Fruit fly (Drosophila melanogaster) whole organism, embryonic: Measurements from ENCODE around the gene Gbeta76C.

Experiments
- Ada2b ChIP-seq: fragments of 200-800 bp; sonication (Bioruptor generic); IDR thresholded peaks from 2 replicates; pipeline ENCODE4 v1.3.6; 2022; ENCODE audit warnings: missing biosample characterization, missing genetic modification characterization
- Atf6 ChIP-seq: fragments of 200-800 bp; sonication (Bioruptor generic); IDR thresholded peaks from 2 replicates; pipeline ENCODE4 v1.3.6; 2022; ENCODE audit warnings: missing biosample characterization, missing genetic modification characterization
- Bdp1 ChIP-seq: fragments of 200-800 bp; sonication (Bioruptor generic); optimal IDR thresholded peaks from 3 replicates; lab custom pipeline; 2016; ENCODE audit warnings: missing biosample characterization, missing genetic modification characterization
- C15 ChIP-seq: fragments of 200-800 bp; sonication (Bioruptor generic); IDR thresholded peaks from 3 replicates; pipeline ENCODE4 v1.3.6; 2022; ENCODE audit warnings: missing biosample characterization, missing genetic modification characterization
- CG10267 ChIP-seq: fragments of 200-800 bp; sonication (Bioruptor generic); optimal IDR thresholded peaks from 2 replicates; lab custom pipeline; 2018; ENCODE audit warnings: missing biosample characterization, mild to moderate bottlenecking, missing genetic modification characterization, moderate library complexity
- CG10366 ChIP-seq: fragments of 200-800 bp; sonication (Bioruptor generic); IDR thresholded peaks from 2 replicates; pipeline ENCODE4 v1.3.6; 2022; ENCODE audit warnings: missing biosample characterization, missing genetic modification characterization
- CG11504 ChIP-seq: fragments of 200-800 bp; sonication (Bioruptor generic); optimal IDR thresholded peaks from 3 replicates; lab custom pipeline; 2019; ENCODE audit warnings: missing biosample characterization, mild to moderate bottlenecking, missing genetic modification characterization, moderate library complexity
- CG14050 ChIP-seq: fragments of 200-800 bp; sonication (Bioruptor generic); IDR thresholded peaks from 3 replicates; pipeline ENCODE4 v1.3.6; 2022; ENCODE audit warnings: missing biosample characterization, missing genetic modification characterization
- CG14441 ChIP-seq: fragments of 200-800 bp; sonication (Bioruptor generic); IDR thresholded peaks from 2 replicates; pipeline ENCODE4 v1.3.6; 2022; ENCODE audit warnings: missing biosample characterization, missing genetic modification characterization
- CG15269 ChIP-seq: fragments of 200-800 bp; sonication (Bioruptor generic); optimal IDR thresholded peaks from 2 replicates; lab custom pipeline; 2018; ENCODE audit warnings: missing biosample characterization, mild to moderate bottlenecking, missing genetic modification characterization, moderate library complexity
- CG15601 ChIP-seq: fragments of 200-800 bp; sonication (Bioruptor generic); optimal IDR thresholded peaks from 3 replicates; lab custom pipeline; 2019; ENCODE audit warnings: missing biosample characterization, mild to moderate bottlenecking, missing genetic modification characterization, moderate library complexity
- CG2120 ChIP-seq: fragments of 200-800 bp; sonication (Bioruptor generic); optimal IDR thresholded peaks from 3 replicates; lab custom pipeline; 2016; ENCODE audit warnings: missing biosample characterization, missing genetic modification characterization
- CG2678 ChIP-seq: fragments of 200-800 bp; sonication (Bioruptor generic); optimal IDR thresholded peaks from 3 replicates; lab custom pipeline; 2019; ENCODE audit warnings: missing biosample characterization, mild to moderate bottlenecking, missing genetic modification characterization, moderate library complexity
- CG30403 ChIP-seq: fragments of 200-800 bp; sonication (Bioruptor generic); optimal IDR thresholded peaks from 3 replicates; lab custom pipeline; 2016; ENCODE audit warnings: missing biosample characterization, missing genetic modification characterization
- CG31441 ChIP-seq: fragments of 200-800 bp; sonication (Bioruptor generic); IDR thresholded peaks from 2 replicates; pipeline ENCODE4 v1.3.6; 2022; ENCODE audit warnings: missing biosample characterization, missing genetic modification characterization
- CG3281 ChIP-seq: fragments of 200-800 bp; sonication (Bioruptor generic); optimal IDR thresholded peaks from 3 replicates; lab custom pipeline; 2017; ENCODE audit warnings: missing biosample characterization, mild to moderate bottlenecking, missing genetic modification characterization
- CG4424 ChIP-seq: fragments of 200-800 bp; sonication (Bioruptor generic); optimal IDR thresholded peaks from 3 replicates; lab custom pipeline; 2016; ENCODE audit warnings: missing biosample characterization, missing genetic modification characterization
- CG5180 ChIP-seq: fragments of 200-800 bp; sonication (Bioruptor generic); optimal IDR thresholded peaks from 3 replicates; lab custom pipeline; 2017; ENCODE audit warnings: missing biosample characterization, missing genetic modification characterization, mild to moderate bottlenecking, moderate library complexity, missing genetic modification reagents
- CG6689 ChIP-seq: fragments of 200-800 bp; sonication (Bioruptor generic); IDR thresholded peaks from 2 replicates; pipeline ENCODE4 v1.3.6; 2022; ENCODE audit warnings: missing biosample characterization, missing genetic modification characterization
- CG7271 ChIP-seq: fragments of 200-800 bp; sonication (Bioruptor generic); optimal IDR thresholded peaks from 2 replicates; lab custom pipeline; 2018; ENCODE audit warnings: missing biosample characterization, mild to moderate bottlenecking, missing genetic modification characterization, moderate library complexity
- CG8388 ChIP-seq: fragments of 200-800 bp; sonication (Bioruptor generic); optimal IDR thresholded peaks from 2 replicates; lab custom pipeline; 2019; ENCODE audit warnings: missing biosample characterization, mild to moderate bottlenecking, missing genetic modification characterization, moderate library complexity
- H2.0 ChIP-seq: fragments of 200-800 bp; sonication (Bioruptor generic); IDR thresholded peaks from 2 replicates; pipeline ENCODE4 v1.3.6; 2022; ENCODE audit warnings: missing biosample characterization, missing genetic modification characterization
- Hey ChIP-seq: fragments of 200-800 bp; sonication (Bioruptor generic); optimal IDR thresholded peaks from 3 replicates; lab custom pipeline; 2018; ENCODE audit warnings: missing biosample characterization, mild to moderate bottlenecking, missing genetic modification characterization
- Hr51 ChIP-seq, 2 experiments: fragments of 200-800 bp; sonication (Bioruptor generic); optimal IDR thresholded peaks; 2 replicates in 1 of 2; 3 replicates in 1 of 2; lab custom pipeline; 2016 to 2018; ENCODE audit warnings: missing biosample characterization in 2 of 2, missing genetic modification characterization in 2 of 2, mild to moderate bottlenecking in 1 of 2, moderate library complexity in 1 of 2
- Med ChIP-seq: fragments of 200-800 bp; sonication (Bioruptor generic); peaks from one replicate; lab custom pipeline; 2016; ENCODE audit warnings: missing biosample characterization, missing genetic modification characterization, mild to moderate bottlenecking, inconsistent platforms, moderate library complexity
- Mes4 ChIP-seq: fragments of 200-800 bp; sonication (Bioruptor generic); optimal IDR thresholded peaks from 2 replicates; lab custom pipeline; 2016; ENCODE audit warnings: missing biosample characterization, missing genetic modification characterization
- Oli ChIP-seq: fragments of 200-800 bp; sonication (Bioruptor generic); optimal IDR thresholded peaks from 2 replicates; lab custom pipeline; 2018; ENCODE audit warnings: missing biosample characterization, mild to moderate bottlenecking, missing genetic modification characterization, moderate library complexity
- Ptx1 ChIP-seq: fragments of 200-800 bp; sonication (Bioruptor generic); IDR thresholded peaks from 2 replicates; pipeline ENCODE4 v1.3.6; 2022; ENCODE audit warnings: missing biosample characterization, missing genetic modification characterization
- Rfx ChIP-seq: fragments of 200-800 bp; sonication (Bioruptor generic); IDR thresholded peaks from 2 replicates; pipeline ENCODE4 v1.3.6; 2022; ENCODE audit warnings: missing biosample characterization, missing genetic modification characterization
- Sox102F ChIP-seq: fragments of 200-800 bp; sonication (Bioruptor generic); optimal IDR thresholded peaks from 2 replicates; lab custom pipeline; 2018; ENCODE audit warnings: missing biosample characterization, mild to moderate bottlenecking, missing genetic modification characterization, moderate library complexity
- Xbp1 ChIP-seq: fragments of 200-800 bp; sonication (Bioruptor generic); optimal IDR thresholded peaks from 3 replicates; lab custom pipeline; 2016; ENCODE audit warnings: missing biosample characterization, mild to moderate bottlenecking, missing genetic modification characterization
- al ChIP-seq: fragments of 200-800 bp; sonication (Bioruptor generic); IDR thresholded peaks from 2 replicates; pipeline ENCODE4 v1.3.6; 2022; ENCODE audit warnings: missing biosample characterization, missing genetic modification characterization
- ase ChIP-seq: fragments of 200-800 bp; sonication (Bioruptor generic); IDR thresholded peaks from 3 replicates; pipeline ENCODE4 v1.3.6; 2022; ENCODE audit warnings: missing biosample characterization, missing genetic modification characterization
- dmrt99B ChIP-seq: fragments of 200-800 bp; sonication (Bioruptor generic); optimal IDR thresholded peaks from 2 replicates; lab custom pipeline; 2018; ENCODE audit warnings: missing biosample characterization, mild to moderate bottlenecking, missing genetic modification characterization, moderate library complexity
- dysf ChIP-seq: fragments of 200-800 bp; sonication (Bioruptor generic); IDR thresholded peaks from 3 replicates; pipeline ENCODE4 v1.3.6; 2022; ENCODE audit warnings: missing biosample characterization, missing genetic modification characterization
- gem ChIP-seq: fragments of 200-800 bp; sonication (Bioruptor generic); optimal IDR thresholded peaks from 2 replicates; lab custom pipeline; 2019; ENCODE audit warnings: missing biosample characterization, mild to moderate bottlenecking, missing genetic modification characterization, moderate library complexity
- grau ChIP-seq: fragments of 200-800 bp; optimal IDR thresholded peaks from 3 replicates; lab custom pipeline; 2019; ENCODE audit warnings: missing biosample characterization, mild to moderate bottlenecking, missing genetic modification characterization, moderate library complexity
- hkb ChIP-seq, 2 experiments: fragments of 200-800 bp in 1 of 2; fragments of >200 bp in 1 of 2; sonication (Bioruptor generic) in 1 of 2; IDR thresholded peaks in 1 of 2; optimal IDR thresholded peaks in 1 of 2; 2 replicates each; pipeline versions ENCODE4 v1.3.6 to Lab custom; 2017 to 2022; ENCODE audit warnings: missing biosample characterization in 1 of 2, missing genetic modification characterization in 1 of 2
- lab ChIP-seq: fragments of 200-800 bp; sonication (Bioruptor generic); optimal IDR thresholded peaks from 3 replicates; lab custom pipeline; 2017; ENCODE audit warnings: missing biosample characterization, missing genetic modification characterization, mild to moderate bottlenecking, moderate library complexity, missing genetic modification reagents
- lmd ChIP-seq: fragments of 200-800 bp; sonication (Bioruptor generic); IDR thresholded peaks from 2 replicates; pipeline ENCODE4 v1.3.6; 2022; ENCODE audit warnings: missing biosample characterization, missing genetic modification characterization
- lola ChIP-seq, 3 experiments: fragments of >200 bp in 2 of 3; fragments of 200-800 bp in 1 of 3; sonication (Bioruptor generic) in 1 of 3; optimal IDR thresholded peaks; 2 replicates each; lab custom pipeline; 2017 to 2019; ENCODE audit warnings: missing biosample characterization in 3 of 3, missing genetic modification characterization in 3 of 3, mild to moderate bottlenecking in 1 of 3, moderate library complexity in 1 of 3
- otp ChIP-seq: fragments of 200-800 bp; sonication (Bioruptor generic); IDR thresholded peaks from 3 replicates; pipeline ENCODE4, ENCODE4 v1.3.6; 2022; ENCODE audit warnings: missing biosample characterization, missing genetic modification characterization
- prd ChIP-seq, 3 experiments: fragments of >200 bp in 2 of 3; fragments of 200-800 bp in 1 of 3; sonication (Bioruptor generic) in 1 of 3; optimal IDR thresholded peaks in 2 of 3; IDR thresholded peaks in 1 of 3; 2 replicates in 2 of 3; 3 replicates in 1 of 3; pipeline versions ENCODE4 v1.3.6 to Lab custom; 2017 to 2022; ENCODE audit warnings: missing biosample characterization in 1 of 3, missing genetic modification characterization in 1 of 3
- sens ChIP-seq: fragments of 200-800 bp; sonication (Bioruptor generic); peaks from one replicate; lab custom pipeline; 2016; ENCODE audit warnings: missing biosample characterization, missing genetic modification characterization
- tap ChIP-seq: fragments of 200-800 bp; optimal IDR thresholded peaks from 3 replicates; lab custom pipeline; 2019; ENCODE audit warnings: missing biosample characterization, mild to moderate bottlenecking, missing genetic modification characterization, moderate library complexity
- tio ChIP-seq: fragments of 200-800 bp; sonication (Bioruptor generic); optimal IDR thresholded peaks from 2 replicates; lab custom pipeline; 2017; ENCODE audit warnings: missing biosample characterization, missing genetic modification characterization, inconsistent platforms
- trem ChIP-seq: fragments of 200-800 bp; optimal IDR thresholded peaks from 3 replicates; lab custom pipeline; 2019; ENCODE audit warnings: missing biosample characterization, mild to moderate bottlenecking, missing genetic modification characterization, moderate library complexity
- vvl ChIP-seq: fragments of 200-800 bp; sonication (Bioruptor generic); IDR thresholded peaks from 2 replicates; pipeline ENCODE4 v1.3.6; 2022; ENCODE audit warnings: missing biosample characterization, missing genetic modification characterization

Gene Gbeta76C

dm6 chr3L:19699651-19700050, 12.2 kb downstream of the Gbeta76C start:
- TF ChIP-seq lmd (GFP tag; lab: Robert Waterston, UW) (peak; percentile 26; the same call in 1 of the 2 replicates), vvl (GFP tag; lab: Robert Waterston, UW) (peak; percentile 27; the same call in 1 of the 2 replicates), Med (GFP tag; lab: Kevin White, UChicago) (peak; percentile 60), lola (GFP tag; optimal IDR thresholded peaks at IDR 0.05; lab: Kevin White, UChicago) (no peak), al (peak; percentile 40; the same call in 1 of the 2 replicates), grau (tag; lab: Kevin White, UChicago) (peak; percentile 2), CG10366 (GFP tag; lab: Robert Waterston, UW) (0 out of 2 replicates have a peak, but pooled peaks have one; percentile 18), C15 (0 out of 3 replicates have a peak, but pooled peaks have one; percentile 23), CG3281 (peak; percentile 17), CG5180 (no peak), prd (optimal IDR thresholded peaks at IDR 0.05; lab: Kevin White, UChicago) (no peak), prd (GFP tag; IDR thresholded peaks at IDR 0.05; lab: Robert Waterston, UW) (0 out of 3 replicates have a peak, but pooled peaks have one; percentile 9), Mes4 (GFP tag; lab: Kevin White, UChicago) (no peak), CG15269 (tag; lab: Kevin White, UChicago) (peak; percentile 14), dmrt99B (tag; lab: Kevin White, UChicago) (peak; percentile 33), Bdp1 (no peak), CG2678 (tag; lab: Kevin White, UChicago) (peak; percentile 23), otp (GFP tag; lab: Robert Waterston, UW) (no peak), CG31441 (0 out of 2 replicates have a peak, but pooled peaks have one; percentile 18), H2.0 (peak; percentile 22; the same call in 1 of the 2 replicates), CG8388 (GFP tag; lab: Kevin White, UChicago) (no peak), CG14050 (GFP tag; lab: Robert Waterston, UW) (0 out of 3 replicates have a peak, but pooled peaks have one; percentile 10), CG7271 (no peak), sens (peak; percentile 6), Xbp1 (GFP tag; lab: Kevin White, UChicago) (peak; percentile 11), lab (GFP tag; lab: Kevin White, UChicago) (peak; percentile 18), Ptx1 (GFP tag; lab: Robert Waterston, UW) (0 out of 2 replicates have a peak, but pooled peaks have one; percentile 27), Hey (tag; lab: Kevin White, UChicago) (no peak), Rfx (GFP tag; lab: Robert Waterston, UW) (0 out of 2 replicates have a peak, but pooled peaks have one; percentile 22), Oli (tag; lab: Kevin White, UChicago) (peak; percentile 9), hkb (optimal IDR thresholded peaks at IDR 0.05; lab: Kevin White, UChicago) (no peak), hkb (GFP tag; IDR thresholded peaks at IDR 0.05; lab: Robert Waterston, UW) (no peak), CG10267 (tag; lab: Kevin White, UChicago) (no peak), tap (tag; lab: Kevin White, UChicago) (no peak), CG2120 (GFP tag; lab: Kevin White, UChicago) (peak; percentile 20), CG4424 (GFP tag; lab: Kevin White, UChicago) (peak; percentile 34), ase (0 out of 3 replicates have a peak, but pooled peaks have one; percentile 20), CG14441 (GFP tag; lab: Robert Waterston, UW) (peak; percentile 48), Hr51 (GFP tag; optimal IDR thresholded peaks at IDR 0.05; lab: Kevin White, UChicago) (peak in 1 of 2 experiments; percentile 20), tio (GFP tag; lab: Kevin White, UChicago) (peak; percentile 3), CG15601 (no peak), Ada2b (GFP tag; lab: Robert Waterston, UW) (no peak), CG6689 (GFP tag; lab: Robert Waterston, UW) (0 out of 2 replicates have a peak, but pooled peaks have one; percentile 21), dysf (GFP tag; lab: Robert Waterston, UW) (peak; percentile 39; the same call in 1 of the 3 replicates), gem (peak; percentile 32), CG30403 (peak; percentile 10), Atf6 (GFP tag; lab: Robert Waterston, UW) (peak; percentile 23; the same call in 1 of the 2 replicates), trem (tag; lab: Kevin White, UChicago) (no peak), Sox102F (peak; percentile 23), CG11504 (tag; lab: Kevin White, UChicago) (peak; percentile 29)
